1 fruit fly cellular context compared by ENCODE assay signal in the genomic region with DNA sequence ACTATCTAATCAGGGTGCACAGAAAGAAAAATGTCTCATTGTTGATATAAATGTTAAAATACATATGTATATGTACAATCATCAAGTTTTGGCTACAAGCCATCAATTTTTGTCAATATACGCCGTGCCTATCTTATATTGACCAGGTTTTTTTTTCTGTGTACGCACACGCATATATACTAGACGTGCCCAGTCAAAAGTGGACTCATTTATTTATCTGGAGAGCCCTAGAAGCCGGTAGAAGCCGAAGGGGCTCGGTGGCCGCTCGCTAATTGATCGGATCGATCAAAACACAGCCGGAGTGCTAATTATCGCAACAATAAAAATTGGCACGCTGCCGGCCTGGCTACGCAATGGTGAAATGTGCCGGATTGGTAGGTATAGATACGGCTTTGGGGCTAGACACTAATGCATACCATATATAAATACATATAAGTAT.
TF ChIP-seq lines count a peak whose summit lies in the region.

No protein-coding gene starts in this region.

TF ChIP-seq in whole organism, embryonic, 481 proteins besides CTCF, POLR2A, EP300 and RAD21 (continued from another document and continues in another):
- TF ChIP-seq CG4730 (GFP tag; IDR thresholded peaks at IDR 0.05; lab: Robert Waterston, UW) = peak; percentile 53; the same call in 1 of the 2 replicates
- TF ChIP-seq Gug (GFP tag; IDR thresholded peaks at IDR 0.05; lab: Robert Waterston, UW) = peak; percentile 64; the same call in 3 of the 4 replicates
- TF ChIP-seq zen2 (GFP tag; IDR thresholded peaks at IDR 0.05; lab: Robert Waterston, UW; ENCODE audit: partially characterized antibody) = no peak
- TF ChIP-seq HHEX (GFP tag; optimal IDR thresholded peaks at IDR 0.05; lab: Kevin White, UChicago) = peak; percentile 80
- TF ChIP-seq org-1 (GFP tag; optimal IDR thresholded peaks at IDR 0.05; lab: Kevin White, UChicago) = peak; percentile 53
- no peak for TF ChIP-seq Mes4 (GFP tag; optimal IDR thresholded peaks at IDR 0.05; lab: Kevin White, UChicago)
- no peak for TF ChIP-seq Dll (GFP tag; IDR thresholded peaks at IDR 0.05; lab: Robert Waterston, UW; ENCODE audit: partially characterized antibody)
- TF ChIP-seq jing (GFP tag; optimal IDR thresholded peaks at IDR 0.05; lab: Kevin White, UChicago) = no peak
- no peak for TF ChIP-seq br (optimal IDR thresholded peaks at IDR 0.05; lab: Kevin White, UChicago)
- TF ChIP-seq CG7271 (tag; optimal IDR thresholded peaks at IDR 0.05; lab: Kevin White, UChicago) = no peak
- no peak for TF ChIP-seq HmgD (GFP tag; optimal IDR thresholded peaks at IDR 0.05; lab: Kevin White, UChicago)
- TF ChIP-seq Nf-YA (GFP tag; IDR thresholded peaks at IDR 0.05; lab: Robert Waterston, UW) = 0 out of 2 replicates have a peak, but pooled peaks have one; percentile 48
- TF ChIP-seq CG9215 (GFP tag; IDR thresholded peaks at IDR 0.05; lab: Robert Waterston, UW) = peak; percentile 71
- peak; percentile 26 for TF ChIP-seq ERR (GFP tag; optimal IDR thresholded peaks at IDR 0.05; lab: Kevin White, UChicago)
- no peak for TF ChIP-seq CG31388 (GFP tag; optimal IDR thresholded peaks at IDR 0.05; lab: Kevin White, UChicago)
- TF ChIP-seq Asciz (GFP tag; optimal IDR thresholded peaks at IDR 0.05; lab: Kevin White, UChicago) = no peak
- peak; percentile 37 for TF ChIP-seq D19A (tag; optimal IDR thresholded peaks at IDR 0.05; lab: Kevin White, UChicago)
- peak; percentile 58 to 63 for TF ChIP-seq Pdp1 (GFP tag; optimal IDR thresholded peaks at IDR 0.05; lab: Kevin White, UChicago)
- no peak for TF ChIP-seq Kr (GFP tag; optimal IDR thresholded peaks at IDR 0.05; lab: Kevin White, UChicago)
- peak; percentile 41 for TF ChIP-seq CG15011 (GFP tag; optimal IDR thresholded peaks at IDR 0.05; lab: Kevin White, UChicago)
- TF ChIP-seq CG30431 (GFP tag; optimal IDR thresholded peaks at IDR 0.05; lab: Kevin White, UChicago) = peak; percentile 41
- TF ChIP-seq Lpt (GFP tag; optimal IDR thresholded peaks at IDR 0.05; lab: Kevin White, UChicago) = no peak
- no peak for TF ChIP-seq hkb (optimal IDR thresholded peaks at IDR 0.05; lab: Kevin White, UChicago)
- peak; percentile 82 for TF ChIP-seq hkb (GFP tag; IDR thresholded peaks at IDR 0.05; lab: Robert Waterston, UW)
- peak; percentile 55 for TF ChIP-seq salm (tag; optimal IDR thresholded peaks at IDR 0.05; lab: Kevin White, UChicago)
- peak; percentile 52; the same call in 1 of the 2 replicates for TF ChIP-seq Adf1 (GFP tag; IDR thresholded peaks at IDR 0.05; lab: Robert Waterston, UW)
- peak; percentile 26; the same call in 1 of the 3 replicates for TF ChIP-seq CG7357 (GFP tag; IDR thresholded peaks at IDR 0.05; lab: Robert Waterston, UW)
- peak; percentile 67 for TF ChIP-seq ind (GFP tag; optimal IDR thresholded peaks at IDR 0.05; lab: Kevin White, UChicago)
- TF ChIP-seq grn (GFP tag; optimal IDR thresholded peaks at IDR 0.05; lab: Kevin White, UChicago) = peak; percentile 35
- TF ChIP-seq CG12155 (GFP tag; optimal IDR thresholded peaks at IDR 0.05; lab: Kevin White, UChicago) = peak; percentile 41
- TF ChIP-seq grau (tag; optimal IDR thresholded peaks at IDR 0.05; lab: Kevin White, UChicago) = peak; percentile 78
- TF ChIP-seq CG7745 (tag; optimal IDR thresholded peaks at IDR 0.05; lab: Kevin White, UChicago) = no peak
- no peak for TF ChIP-seq CG11723 (GFP tag; optimal IDR thresholded peaks at IDR 0.05; lab: Kevin White, UChicago)
- TF ChIP-seq Doc2 (GFP tag; IDR thresholded peaks at IDR 0.05; lab: Robert Waterston, UW) = no peak
- peak; percentile 85 for TF ChIP-seq ci (GFP tag; IDR thresholded peaks at IDR 0.05; lab: Robert Waterston, UW)
- TF ChIP-seq CoRest (tag; optimal IDR thresholded peaks at IDR 0.05; lab: Kevin White, UChicago) = peak; percentile 71
- TF ChIP-seq CG10979 (tag; optimal IDR thresholded peaks at IDR 0.05; lab: Kevin White, UChicago) = peak; percentile 50
- TF ChIP-seq Bteb2 (GFP tag; optimal IDR thresholded peaks at IDR 0.05; lab: Kevin White, UChicago) = peak; percentile 52
- TF ChIP-seq Nf-YC (tag; optimal IDR thresholded peaks at IDR 0.05; lab: Kevin White, UChicago) = peak; percentile 43
- TF ChIP-seq CG4854 (GFP tag; optimal IDR thresholded peaks at IDR 0.05; lab: Kevin White, UChicago) = peak; percentile 27
- peak; percentile 22 for TF ChIP-seq crc (GFP tag; optimal IDR thresholded peaks at IDR 0.05; lab: Kevin White, UChicago)
- peak in 1 of 2 experiments; percentile 43 for TF ChIP-seq Eip74EF (GFP tag; optimal IDR thresholded peaks at IDR 0.05; lab: Kevin White, UChicago)
- TF ChIP-seq insv (GFP tag; optimal IDR thresholded peaks at IDR 0.05; lab: Kevin White, UChicago) = peak in 1 of 2 experiments; percentile 27
- 0 out of 2 replicates have a peak, but pooled peaks have one; percentile 40 for TF ChIP-seq toy (GFP tag; IDR thresholded peaks at IDR 0.05; lab: Robert Waterston, UW)
- TF ChIP-seq ab (GFP tag; optimal IDR thresholded peaks at IDR 0.05; lab: Kevin White, UChicago) = peak; percentile 4
- TF ChIP-seq CG4617 (GFP tag; optimal IDR thresholded peaks at IDR 0.05; lab: Kevin White, UChicago; ENCODE audit: borderline replicate concordance) = no peak
- peak; percentile 92 for TF ChIP-seq Rfx (GFP tag; IDR thresholded peaks at IDR 0.05; lab: Robert Waterston, UW)
- peak; percentile 57 for TF ChIP-seq Dip3 (GFP tag; optimal IDR thresholded peaks at IDR 0.05; lab: Kevin White, UChicago)
- no peak for TF ChIP-seq CG15073 (GFP tag; optimal IDR thresholded peaks at IDR 0.05; lab: Kevin White, UChicago)
- TF ChIP-seq Dp (GFP tag; optimal IDR thresholded peaks at IDR 0.05; lab: Kevin White, UChicago) = no peak
- peak; percentile 61 for TF ChIP-seq CG2712 (tag; optimal IDR thresholded peaks at IDR 0.05; lab: Kevin White, UChicago)
- TF ChIP-seq CG18262 (tag; optimal IDR thresholded peaks at IDR 0.05; lab: Kevin White, UChicago) = peak; percentile 53
- peak; percentile 29 for TF ChIP-seq CG1792 (GFP tag; optimal IDR thresholded peaks at IDR 0.05; lab: Kevin White, UChicago)
- no peak for TF ChIP-seq TFAM (GFP tag; optimal IDR thresholded peaks at IDR 0.05; lab: Kevin White, UChicago)
- TF ChIP-seq CG3726 (GFP tag; IDR thresholded peaks at IDR 0.05; lab: Robert Waterston, UW) = 0 out of 3 replicates have a peak, but pooled peaks have one; percentile 13
- TF ChIP-seq al (GFP tag; IDR thresholded peaks at IDR 0.05; lab: Robert Waterston, UW) = peak; percentile 66; the same call in 1 of the 2 replicates
- TF ChIP-seq Sox102F (GFP tag; optimal IDR thresholded peaks at IDR 0.05; lab: Kevin White, UChicago) = no peak
- TF ChIP-seq usp (GFP tag; optimal IDR thresholded peaks at IDR 0.05; lab: Kevin White, UChicago) = no peak
- no peak for TF ChIP-seq gsb-n (tag; optimal IDR thresholded peaks at IDR 0.05; lab: Kevin White, UChicago)
- TF ChIP-seq Fer3 (tag; optimal IDR thresholded peaks at IDR 0.05; lab: Kevin White, UChicago) = peak; percentile 87
- TF ChIP-seq nmo (GFP tag; optimal IDR thresholded peaks at IDR 0.05; lab: Kevin White, UChicago) = peak; percentile 53
- TF ChIP-seq sisA (GFP tag; IDR thresholded peaks at IDR 0.05; lab: Robert Waterston, UW) = peak; percentile 72
- TF ChIP-seq repo (GFP tag; optimal IDR thresholded peaks at IDR 0.05; lab: Kevin White, UChicago) = no peak
- no peak for TF ChIP-seq CG15601 (tag; optimal IDR thresholded peaks at IDR 0.05; lab: Kevin White, UChicago)
- TF ChIP-seq run (tag; optimal IDR thresholded peaks at IDR 0.05; lab: Kevin White, UChicago) = no peak
- peak; percentile 19 for TF ChIP-seq CG4424 (GFP tag; optimal IDR thresholded peaks at IDR 0.05; lab: Kevin White, UChicago)
- TF ChIP-seq CG3407 (GFP tag; optimal IDR thresholded peaks at IDR 0.05; lab: Kevin White, UChicago) = no peak
- no peak for TF ChIP-seq gfzf (GFP tag; optimal IDR thresholded peaks at IDR 0.05; lab: Kevin White, UChicago)
- TF ChIP-seq D (optimal IDR thresholded peaks at IDR 0.05; lab: Kevin White, UChicago) = no peak
- TF ChIP-seq D (GFP tag; optimal IDR thresholded peaks at IDR 0.05; lab: Kevin White, UChicago) = no peak
- TF ChIP-seq CG11560 (tag; IDR thresholded peaks at IDR 0.05; lab: Robert Waterston, UW) = peak; percentile 21; the same call in 1 of the 3 replicates
- TF ChIP-seq tna (GFP tag; IDR thresholded peaks at IDR 0.05; lab: Robert Waterston, UW; ENCODE audit: partially characterized antibody) = no peak
- peak; percentile 54 for TF ChIP-seq Fer2 (tag; optimal IDR thresholded peaks at IDR 0.05; lab: Kevin White, UChicago)
- TF ChIP-seq sr (GFP tag; IDR thresholded peaks at IDR 0.05; lab: Robert Waterston, UW) = no peak
- TF ChIP-seq CG8388 (GFP tag; optimal IDR thresholded peaks at IDR 0.05; lab: Kevin White, UChicago) = peak; percentile 50
- TF ChIP-seq CG18476 (GFP tag; optimal IDR thresholded peaks at IDR 0.05; lab: Kevin White, UChicago) = no peak
- TF ChIP-seq chif (GFP tag; optimal IDR thresholded peaks at IDR 0.05; lab: Kevin White, UChicago) = peak in 1 of 2 experiments; percentile 40
- peak; percentile 73 for TF ChIP-seq cas (GFP tag; IDR thresholded peaks at IDR 0.05; lab: Robert Waterston, UW)
- TF ChIP-seq pnt (GFP tag; optimal IDR thresholded peaks at IDR 0.05; lab: Kevin White, UChicago) = no peak
- peak; percentile 67 for TF ChIP-seq CG12219 (GFP tag; optimal IDR thresholded peaks at IDR 0.05; lab: Kevin White, UChicago)
- peak; percentile 69 for TF ChIP-seq CG9817 (tag; optimal IDR thresholded peaks at IDR 0.05; lab: Kevin White, UChicago)
- TF ChIP-seq sim (GFP tag; IDR thresholded peaks at IDR 0.05; lab: Robert Waterston, UW) = no peak
- TF ChIP-seq vfl (GFP tag; optimal IDR thresholded peaks at IDR 0.05; lab: Kevin White, UChicago) = peak; percentile 60
- peak; percentile 21 for TF ChIP-seq CG4820 (GFP tag; optimal IDR thresholded peaks at IDR 0.05; lab: Kevin White, UChicago)
- peak; percentile 52 for TF ChIP-seq CG31365 (tag; optimal IDR thresholded peaks at IDR 0.05; lab: Kevin White, UChicago)
- TF ChIP-seq CG12769 (tag; optimal IDR thresholded peaks at IDR 0.05; lab: Kevin White, UChicago) = peak; percentile 87
- no peak for TF ChIP-seq chinmo (GFP tag; IDR thresholded peaks at IDR 0.05; lab: Robert Waterston, UW; ENCODE audit: partially characterized antibody)
- peak; percentile 47 for TF ChIP-seq ssp (GFP tag; IDR thresholded peaks at IDR 0.05; lab: Robert Waterston, UW)
- TF ChIP-seq p53 (GFP tag; optimal IDR thresholded peaks at IDR 0.05; lab: Kevin White, UChicago) = no peak
- peak; percentile 3 for TF ChIP-seq CG14710 (tag; optimal IDR thresholded peaks at IDR 0.05; lab: Kevin White, UChicago)
- peak; percentile 51 for TF ChIP-seq CG12744 (GFP tag; optimal IDR thresholded peaks at IDR 0.05; lab: Kevin White, UChicago)
- peak; percentile 9 for TF ChIP-seq CG13123 (GFP tag; optimal IDR thresholded peaks at IDR 0.05; lab: Kevin White, UChicago)
- no peak for TF ChIP-seq CG11398 (GFP tag; optimal IDR thresholded peaks at IDR 0.05; lab: Kevin White, UChicago)
- no peak for TF ChIP-seq Opbp (GFP tag; IDR thresholded peaks at IDR 0.05; lab: Robert Waterston, UW; ENCODE audit: partially characterized antibody)
- peak; percentile 64 for TF ChIP-seq CG11247 (GFP tag; IDR thresholded peaks at IDR 0.05; lab: Robert Waterston, UW)
- peak; percentile 67 for TF ChIP-seq CG30403 (GFP tag; optimal IDR thresholded peaks at IDR 0.05; lab: Kevin White, UChicago)
- peak; percentile 36 for TF ChIP-seq CG10274 (GFP tag; optimal IDR thresholded peaks at IDR 0.05; lab: Kevin White, UChicago)
- peak; percentile 17 for TF ChIP-seq emc (GFP tag; optimal IDR thresholded peaks at IDR 0.05; lab: Kevin White, UChicago)
- TF ChIP-seq sc (optimal IDR thresholded peaks at IDR 0.05; lab: Kevin White, UChicago) = no peak
- TF ChIP-seq sc (GFP tag; optimal IDR thresholded peaks at IDR 0.05; lab: Kevin White, UChicago) = peak; percentile 6
- TF ChIP-seq CG34376 (GFP tag; optimal IDR thresholded peaks at IDR 0.05; lab: Kevin White, UChicago) = peak; percentile 66
- TF ChIP-seq CG8765 (GFP tag; IDR thresholded peaks at IDR 0.05; lab: Robert Waterston, UW) = no peak
- TF ChIP-seq Ptx1 (GFP tag; IDR thresholded peaks at IDR 0.05; lab: Robert Waterston, UW) = peak; percentile 75
- TF ChIP-seq gce (GFP tag; IDR thresholded peaks at IDR 0.05; lab: Robert Waterston, UW) = no peak
- peak; percentile 63 for TF ChIP-seq Chrac-16 (GFP tag; optimal IDR thresholded peaks at IDR 0.05; lab: Kevin White, UChicago)
- peak; percentile 83 for TF ChIP-seq CG13296 (GFP tag; optimal IDR thresholded peaks at IDR 0.05; lab: Kevin White, UChicago)
- TF ChIP-seq CG7987 (GFP tag; optimal IDR thresholded peaks at IDR 0.05; lab: Kevin White, UChicago) = peak; percentile 67
- peak; percentile 60 for TF ChIP-seq CG9727 (GFP tag; optimal IDR thresholded peaks at IDR 0.05; lab: Kevin White, UChicago)
- TF ChIP-seq fd102C (GFP tag; optimal IDR thresholded peaks at IDR 0.05; lab: Kevin White, UChicago) = no peak
- peak; percentile 23 for TF ChIP-seq kah (GFP tag; optimal IDR thresholded peaks at IDR 0.05; lab: Kevin White, UChicago)
- TF ChIP-seq CG30020 (tag; optimal IDR thresholded peaks at IDR 0.05; lab: Kevin White, UChicago) = no peak
- no peak for TF ChIP-seq CG5180 (GFP tag; optimal IDR thresholded peaks at IDR 0.05; lab: Kevin White, UChicago)
- TF ChIP-seq fd3F (GFP tag; optimal IDR thresholded peaks at IDR 0.05; lab: Kevin White, UChicago) = peak; percentile 60
- TF ChIP-seq kay (GFP tag; optimal IDR thresholded peaks at IDR 0.05; lab: Kevin White, UChicago) = peak; percentile 68
- TF ChIP-seq tap (tag; optimal IDR thresholded peaks at IDR 0.05; lab: Kevin White, UChicago) = no peak
- no peak for TF ChIP-seq shn (GFP tag; optimal IDR thresholded peaks at IDR 0.05; lab: Kevin White, UChicago)
- TF ChIP-seq CG8281 (tag; optimal IDR thresholded peaks at IDR 0.05; lab: Kevin White, UChicago) = peak; percentile 44
- no peak for TF ChIP-seq BEAF-32 (GFP tag; optimal IDR thresholded peaks at IDR 0.05; lab: Kevin White, UChicago)
- peak; percentile 75 for TF ChIP-seq Ada2b (GFP tag; IDR thresholded peaks at IDR 0.05; lab: Robert Waterston, UW)
- no peak for TF ChIP-seq abd-A (tag; optimal IDR thresholded peaks at IDR 0.05; lab: Kevin White, UChicago)
- TF ChIP-seq sens-2 (GFP tag; IDR thresholded peaks at IDR 0.05; lab: Robert Waterston, UW) = peak; percentile 40; the same call in 1 of the 2 replicates
- TF ChIP-seq dm (GFP tag; optimal IDR thresholded peaks at IDR 0.05; lab: Kevin White, UChicago) = no peak
- no peak for TF ChIP-seq crol (GFP tag; IDR thresholded peaks at IDR 0.05; lab: Robert Waterston, UW)
- no peak for TF ChIP-seq CG17568 (GFP tag; optimal IDR thresholded peaks at IDR 0.05; lab: Kevin White, UChicago)
- no peak; the same call in 1 of the 2 replicates for TF ChIP-seq bowl (GFP tag; IDR thresholded peaks at IDR 0.05; lab: Robert Waterston, UW)
- TF ChIP-seq btn (GFP tag; optimal IDR thresholded peaks at IDR 0.05; lab: Kevin White, UChicago) = no peak
- TF ChIP-seq CG14441 (GFP tag; IDR thresholded peaks at IDR 0.05; lab: Robert Waterston, UW) = peak; percentile 84
